Fruit fly (Drosophila melanogaster) Kc167 (cell line): ENCODE data around the gene EndoU.

ENCODE experiments used
- Myc ChIP-seq: fragments of >200 bp; optimal IDR thresholded peaks from 2 replicates; lab custom pipeline; 2017; ENCODE audit warnings: missing external identifiers
- Sin3A ChIP-seq: fragments of >200 bp; optimal IDR thresholded peaks from 2 replicates; lab custom pipeline; 2018; ENCODE audit warnings: missing external identifiers
- h ChIP-seq: fragments of >200 bp; optimal IDR thresholded peaks from 3 replicates; lab custom pipeline; 2018; ENCODE audit warnings: missing external identifiers
- insv ChIP-seq: fragments of >200 bp; optimal IDR thresholded peaks from 3 replicates; lab custom pipeline; 2018; ENCODE audit warnings: missing external identifiers
- psq ChIP-seq: fragments of >200 bp; optimal IDR thresholded peaks from 2 replicates; lab custom pipeline; 2017; ENCODE audit warnings: missing external identifiers
- ttk ChIP-seq: sonication (Bioruptor generic); optimal IDR thresholded peaks from 2 replicates; lab custom pipeline; 2017; ENCODE audit warnings: missing external identifiers

The EndoU gene

DNA sequence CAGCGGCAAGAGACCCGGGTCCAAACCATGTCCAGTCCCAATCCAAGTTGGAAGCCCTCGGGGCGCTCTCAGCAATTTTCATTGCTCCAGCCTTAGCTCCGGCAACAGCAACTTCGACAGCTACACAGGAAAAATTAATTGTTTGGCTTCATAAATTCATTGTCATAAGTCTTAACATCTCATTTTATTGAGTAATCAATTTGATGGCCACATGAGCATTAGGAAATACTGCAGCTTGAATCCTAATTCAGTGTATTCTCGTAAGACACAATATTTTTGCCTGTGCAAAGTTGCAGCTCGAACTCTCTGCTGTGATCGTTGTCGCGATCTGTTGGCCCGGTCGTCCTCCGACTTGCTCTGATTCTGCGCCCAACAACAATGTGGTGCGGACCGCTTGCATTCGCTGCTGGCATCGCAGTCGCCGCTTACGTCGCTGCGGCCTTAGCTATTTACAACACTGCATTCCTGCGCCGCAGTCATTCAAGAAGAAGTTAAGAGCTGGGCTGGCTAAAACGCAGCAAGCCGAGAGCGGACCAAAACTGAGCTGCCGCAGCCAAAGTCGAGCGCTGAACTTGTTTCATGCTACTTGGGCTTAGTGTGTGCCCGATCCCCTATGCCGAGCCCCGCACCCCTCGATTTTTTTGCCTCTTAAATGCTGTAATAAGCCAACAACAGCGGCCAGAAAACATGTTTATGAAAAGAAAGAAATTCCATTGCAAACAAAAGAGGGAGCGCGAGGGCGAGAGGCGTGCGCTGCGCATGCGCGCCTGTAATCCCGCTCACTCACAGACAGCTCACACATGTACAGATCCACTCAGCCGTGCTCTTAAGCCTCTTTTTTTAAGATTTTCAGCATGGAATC is 11.4 kb downstream of the EndoU start:
- TF ChIP-seq h (lab: Kevin White, UChicago) (no peak), insv (lab: Kevin White, UChicago) (no peak), Myc (lab: Kevin White, UChicago) (no peak), Sin3A (no peak), ttk (lab: Kevin White, UChicago) (no peak), psq (lab: Kevin White, UChicago) (no peak)

dm6 chr3R:15920229-15920533 is 12.0 kb downstream of the EndoU start:
- TF ChIP-seq insv (lab: Kevin White, UChicago) = no peak
- no peak for TF ChIP-seq Myc (lab: Kevin White, UChicago)
- TF ChIP-seq Sin3A = no peak
- no peak for TF ChIP-seq h (lab: Kevin White, UChicago)
- TF ChIP-seq ttk (lab: Kevin White, UChicago) = no peak
- TF ChIP-seq psq (lab: Kevin White, UChicago) = no peak

dm6 chr3R:15920751-15921156 is 12.6 kb downstream of the EndoU start, which contains the start of gene Fbxl7:
TSS of gene Fbxl7 (plus strand) at chr3R:15920898.
- TF ChIP-seq h (lab: Kevin White, UChicago) (no peak), Sin3A (no peak), psq (lab: Kevin White, UChicago) (no peak), Myc (lab: Kevin White, UChicago) (no peak), ttk (lab: Kevin White, UChicago) (no peak), insv (lab: Kevin White, UChicago) (no peak)

dm6 chr3R:15921747-15922146 is 13.5 kb downstream of the EndoU start:
- TF ChIP-seq psq (lab: Kevin White, UChicago) (no peak), Myc (lab: Kevin White, UChicago) (no peak), h (lab: Kevin White, UChicago) (no peak), Sin3A (no peak), insv (lab: Kevin White, UChicago) (no peak), ttk (lab: Kevin White, UChicago) (no peak)

DNA sequence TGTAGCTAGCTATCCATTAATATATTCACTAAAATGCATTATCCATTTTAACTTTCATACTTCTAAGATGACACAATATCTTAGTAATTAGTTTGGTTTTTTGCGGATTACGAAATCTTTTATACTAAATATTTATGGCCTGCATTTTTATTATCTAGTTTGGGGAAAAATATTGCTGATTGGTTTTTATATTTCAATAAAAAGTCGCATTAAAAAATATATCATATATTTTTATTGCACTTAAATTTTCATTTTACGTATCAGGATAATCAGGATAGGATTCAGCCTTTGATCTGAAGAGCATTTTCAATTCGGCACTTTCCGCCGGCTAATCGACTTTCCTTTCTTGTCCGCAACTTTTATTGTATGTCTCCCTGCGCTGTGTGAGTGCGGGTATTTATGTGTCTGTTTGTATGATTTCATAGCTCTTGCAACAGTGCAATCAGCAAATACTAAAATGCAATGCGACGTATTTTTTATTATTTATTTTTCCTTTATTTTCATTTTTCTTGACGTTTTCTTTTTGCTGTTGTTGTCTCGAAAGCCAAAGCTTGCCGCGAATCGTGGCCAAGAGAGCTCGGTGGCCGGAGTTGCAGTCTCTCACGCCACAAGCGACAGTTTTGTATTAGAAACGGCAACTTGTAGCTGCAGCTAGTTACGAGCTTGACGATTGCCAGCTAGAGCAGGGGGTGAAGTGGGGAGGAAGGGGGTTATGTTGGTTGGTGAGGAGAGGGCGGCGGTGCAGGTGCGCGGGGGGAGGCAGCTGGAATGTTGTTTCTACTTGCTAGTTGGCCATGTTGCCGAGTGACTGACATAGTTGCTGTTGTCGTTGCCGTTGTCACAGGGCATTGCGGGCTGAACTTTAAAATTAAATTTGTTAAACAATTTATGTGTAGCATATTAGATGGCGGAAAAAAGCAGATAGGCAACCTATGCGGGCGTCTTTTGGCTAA is 14.7 kb downstream of the EndoU start:
- no peak for TF ChIP-seq psq (lab: Kevin White, UChicago)
- TF ChIP-seq Myc (lab: Kevin White, UChicago) = no peak
- no peak for TF ChIP-seq h (lab: Kevin White, UChicago)
- no peak for TF ChIP-seq insv (lab: Kevin White, UChicago)
- no peak for TF ChIP-seq ttk (lab: Kevin White, UChicago)
- TF ChIP-seq Sin3A = no peak

DNA sequence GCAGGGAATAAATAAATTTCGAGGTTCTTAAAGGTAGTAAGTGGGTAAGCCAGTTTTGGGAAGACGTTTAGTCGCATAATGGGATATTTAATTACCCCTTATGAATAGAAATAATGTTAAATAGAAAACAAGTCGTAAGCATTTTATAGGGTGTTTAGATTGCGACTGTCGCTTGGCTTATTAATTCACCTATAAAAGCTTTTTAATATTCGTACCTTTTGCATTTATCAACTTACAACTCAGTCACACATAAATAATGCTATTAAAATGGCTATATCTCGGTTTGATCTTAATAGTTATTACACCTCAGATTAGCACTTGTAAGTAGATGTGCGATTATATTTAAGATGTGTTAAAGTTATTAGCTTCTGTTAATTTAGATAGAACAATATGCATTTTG is 17.1 kb downstream of the EndoU start, which contains the start of gene CG34276:
CG34276 (plus strand) TSS at position 301 of the 400 bp plus-strand sequence.
- TF ChIP-seq insv (lab: Kevin White, UChicago) = no peak

DNA sequence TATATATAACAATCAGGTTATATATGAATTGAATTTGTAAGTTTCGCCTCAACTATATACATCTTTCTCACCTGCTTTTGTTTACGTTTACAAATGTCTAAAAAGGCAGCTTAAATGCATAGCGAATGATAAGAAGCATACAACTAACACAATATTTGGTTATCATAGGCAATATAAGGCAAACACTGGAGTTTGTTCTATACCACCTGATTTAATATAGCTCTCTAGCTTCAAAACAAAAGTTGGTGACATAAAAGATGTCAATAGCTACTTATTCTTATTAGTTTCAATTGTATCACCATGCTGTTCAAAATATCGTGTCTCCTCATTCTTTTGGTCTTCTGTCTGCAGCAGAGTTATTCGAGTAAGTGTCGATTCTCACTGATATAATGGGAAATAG is 17.7 kb downstream of the EndoU start:
- no peak for TF ChIP-seq Sin3A
- no peak for TF ChIP-seq Myc (lab: Kevin White, UChicago)
- TF ChIP-seq h (lab: Kevin White, UChicago) = no peak
- no peak for TF ChIP-seq psq (lab: Kevin White, UChicago)
- TF ChIP-seq ttk (lab: Kevin White, UChicago) = no peak
- TF ChIP-seq insv (lab: Kevin White, UChicago) = no peak

dm6 chr3R:15927172-15927571 is 19.0 kb downstream of the EndoU start:
- no peak for TF ChIP-seq Sin3A
- TF ChIP-seq ttk (lab: Kevin White, UChicago) = no peak
- TF ChIP-seq psq (lab: Kevin White, UChicago) = no peak
- no peak for TF ChIP-seq Myc (lab: Kevin White, UChicago)
- TF ChIP-seq h (lab: Kevin White, UChicago) = no peak
- no peak for TF ChIP-seq insv (lab: Kevin White, UChicago)

dm6 chr3R:15928127-15928526 is 19.9 kb downstream of the EndoU start:
- TF ChIP-seq ttk (lab: Kevin White, UChicago) = no peak
- no peak for TF ChIP-seq insv (lab: Kevin White, UChicago)
- TF ChIP-seq psq (lab: Kevin White, UChicago) = no peak
- no peak for TF ChIP-seq h (lab: Kevin White, UChicago)
- TF ChIP-seq Myc (lab: Kevin White, UChicago) = no peak
- no peak for TF ChIP-seq Sin3A

- TF ChIP-seq Myc (lab: Kevin White, UChicago) (no peak), h (lab: Kevin White, UChicago) (no peak), Sin3A (no peak), ttk (lab: Kevin White, UChicago) (no peak), insv (lab: Kevin White, UChicago) (no peak), psq (lab: Kevin White, UChicago) (no peak)
Measured at dm6 chr3R:15930050-15930449, 21.9 kb downstream of the EndoU start.

DNA sequence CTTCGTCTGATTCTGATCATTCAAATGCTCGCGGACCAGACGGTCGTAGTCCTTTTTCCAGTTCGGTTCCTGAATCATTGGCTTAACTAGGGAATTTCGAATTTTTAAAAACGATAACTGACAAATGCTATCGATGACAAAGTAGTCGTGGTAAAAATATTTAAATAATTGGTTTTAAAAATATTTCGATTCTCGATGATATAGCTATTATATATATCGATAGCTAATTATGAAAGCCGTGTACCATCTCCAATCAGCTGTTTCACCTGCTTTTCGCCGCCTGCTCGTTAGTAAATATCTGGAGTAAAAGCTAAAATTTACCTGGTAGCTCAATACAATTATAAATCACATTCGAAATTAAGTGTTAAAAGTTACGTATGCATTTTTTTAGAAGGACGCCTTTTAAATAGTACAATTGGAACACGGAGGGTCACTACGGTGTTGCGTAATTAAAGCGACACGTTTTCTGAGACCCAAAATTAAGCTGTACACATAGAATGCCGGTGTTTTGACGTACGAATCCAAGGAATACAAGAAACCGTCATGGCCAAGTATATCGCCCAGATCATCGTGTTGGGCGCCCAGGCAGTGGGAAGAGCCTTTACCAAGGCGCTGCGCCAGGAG is 25.5 kb downstream of the EndoU start, which contains the start of the genes CG5478 and blp:
CG5478 (minus strand) TSS at position 126 of the 624 bp plus-strand sequence.
blp (plus strand) TSS at position 239 of the 624 bp plus-strand sequence.
- TF ChIP-seq h (lab: Kevin White, UChicago) = no peak
- TF ChIP-seq psq (lab: Kevin White, UChicago) = no peak
- no peak for TF ChIP-seq Myc (lab: Kevin White, UChicago)
- TF ChIP-seq Sin3A = no peak
- TF ChIP-seq insv (lab: Kevin White, UChicago) = no peak
- TF ChIP-seq ttk (lab: Kevin White, UChicago) = no peak
